Worm (Caenorhabditis elegans) whole organism, L4 larva: ENCODE results near the gene chk-2.

ENCODE experiments used
- Y105C5A.15 ChIP-seq: fragments of 200-800 bp; sonication (Bioruptor generic); IDR thresholded peaks from 2 replicates; pipeline ENCODE4 v1.3.6; 2022; ENCODE audit warnings: missing genetic modification characterization, missing compliant biosample characterization
- ceh-28 ChIP-seq: fragments of 150-350 bp; optimal IDR thresholded peaks from 2 replicates; lab custom pipeline; 2014; ENCODE audit warnings: missing biosample characterization, missing genetic modification reagents, missing genetic modification characterization
- dmd-6 ChIP-seq: fragments of 200-800 bp; sonication (Bioruptor generic); IDR thresholded peaks from 2 replicates; pipeline ENCODE4 v1.3.6; 2022; ENCODE audit warnings: missing genetic modification reagents, missing genetic modification characterization, missing compliant biosample characterization
- dmd-8 ChIP-seq: fragments of 200-800 bp; sonication (Bioruptor generic); IDR thresholded peaks from 2 replicates; pipeline ENCODE4 v1.3.6; 2022; ENCODE audit warnings: missing genetic modification characterization, missing compliant biosample characterization
- dpl-1 ChIP-seq: fragments of 150-350 bp; optimal IDR thresholded peaks from 2 replicates; lab custom pipeline; 2014; ENCODE audit warnings: missing biosample characterization, missing genetic modification reagents, missing genetic modification characterization
- madf-5 ChIP-seq, 2 experiments: fragments of 200-800 bp; sonication (Bioruptor generic); IDR thresholded peaks; 2 replicates each; pipeline ENCODE4 v1.3.6; 2022; ENCODE audit warnings: missing compliant biosample characterization in 2 of 2, missing genetic modification characterization in 2 of 2
- nhr-10 ChIP-seq: fragments of 150-350 bp; optimal IDR thresholded peaks from 2 replicates; lab custom pipeline; 2014; ENCODE audit warnings: missing biosample characterization, missing genetic modification characterization
- nhr-28 ChIP-seq: fragments of 150-350 bp; optimal IDR thresholded peaks from 2 replicates; lab custom pipeline; 2014; ENCODE audit warnings: missing biosample characterization, missing genetic modification characterization
- unc-62 ChIP-seq, 3 experiments: fragments of 150-350 bp in 1 of 3; sonication (generic microtip); optimal IDR thresholded peaks in 2 of 3; peaks in 1 of 3; 1 replicate in 1 of 3; 2 replicates in 2 of 3; lab custom pipeline; 2014 to 2017; ENCODE audit warnings: missing biosample characterization in 3 of 3, missing genetic modification characterization in 3 of 3, missing genetic modification reagents in 3 of 3, missing genotype in 1 of 3
- ztf-11 ChIP-seq: fragments of 150-350 bp; optimal IDR thresholded peaks from 2 replicates; lab custom pipeline; 2014; ENCODE audit warnings: missing biosample characterization, missing genetic modification characterization

ce11 chrV:19936945-19937344 is 21.1 kb upstream of the chk-2 start:
- TF ChIP-seq ztf-11 (no peak), dpl-1 (GFP tag; lab: Kevin White, UChicago) (no peak), nhr-10 (tag; lab: Kevin White, UChicago) (no peak), Y105C5A.15 (no peak), ceh-28 (no peak), dmd-6 (GFP tag; lab: Robert Waterston, UW) (no peak), dmd-8 (GFP tag; lab: Robert Waterston, UW) (no peak), madf-5 (GFP tag; IDR thresholded peaks at IDR 0.05; lab: Robert Waterston, UW) (no peak), nhr-28 (tag; lab: Kevin White, UChicago) (no peak), unc-62 (GFP tag; optimal IDR thresholded peaks at IDR 0.05 in 1 of 2; lab: Kevin White, UChicago) (peak in 1 of 2 experiments; percentile 50), unc-62 (tag; optimal IDR thresholded peaks at IDR 0.05; lab: Kevin White, UChicago) (no peak)
